Worm (Caenorhabditis elegans): ENCODE data around the gene clec-122.
"Not testable (repeated sequence)": the region's sequence is repeated elsewhere in the genome, so short reads cannot be mapped to it uniquely, and the experiment has no call there.

Gene clec-122

DNA sequence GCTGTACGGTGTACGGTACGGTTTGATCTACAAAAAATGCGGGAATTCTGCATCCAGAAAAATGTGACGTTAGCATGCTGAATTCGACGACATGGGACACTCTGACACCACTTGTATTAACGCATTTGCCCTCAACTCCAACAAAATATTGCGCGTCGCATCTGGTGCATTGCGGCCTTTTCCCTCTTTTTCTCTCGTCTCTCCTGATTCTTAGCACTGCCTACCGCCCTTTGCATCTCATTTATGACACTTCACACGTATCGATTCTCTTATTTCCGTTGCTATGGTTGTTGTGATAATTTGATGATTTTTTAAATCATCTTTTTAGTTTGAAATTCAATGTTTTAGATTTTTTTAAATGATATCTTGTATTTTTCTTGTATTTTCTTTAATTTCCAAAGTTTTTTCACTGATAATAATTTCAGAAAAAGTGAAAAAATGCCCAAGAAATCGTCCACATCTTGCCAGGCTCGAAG lies 13.1 kb downstream of the clec-122 start, which contains the start of gene T10D4.6 (continued):
- no peak for TF ChIP-seq hif-1 (tag; optimal IDR thresholded peaks at IDR 0.05)
- no peak for TF ChIP-seq zag-1 (tag; optimal IDR thresholded peaks at IDR 0.05)
- TF ChIP-seq daf-16 (GFP tag; optimal IDR thresholded peaks at IDR 0.05): no peak
- no peak for TF ChIP-seq daf-16 (tag; optimal IDR thresholded peaks at IDR 0.05)
- no peak for TF ChIP-seq fkh-10 (GFP tag; optimal IDR thresholded peaks at IDR 0.05)
- no peak for TF ChIP-seq hlh-11 (tag; optimal IDR thresholded peaks at IDR 0.05)
- TF ChIP-seq fos-1 (tag; optimal IDR thresholded peaks at IDR 0.05): no peak
- TF ChIP-seq hmg-1.1 (GFP tag; IDR thresholded peaks at IDR 0.05): peak; percentile 44; the same call in 1 of the 2 replicates

DNA sequence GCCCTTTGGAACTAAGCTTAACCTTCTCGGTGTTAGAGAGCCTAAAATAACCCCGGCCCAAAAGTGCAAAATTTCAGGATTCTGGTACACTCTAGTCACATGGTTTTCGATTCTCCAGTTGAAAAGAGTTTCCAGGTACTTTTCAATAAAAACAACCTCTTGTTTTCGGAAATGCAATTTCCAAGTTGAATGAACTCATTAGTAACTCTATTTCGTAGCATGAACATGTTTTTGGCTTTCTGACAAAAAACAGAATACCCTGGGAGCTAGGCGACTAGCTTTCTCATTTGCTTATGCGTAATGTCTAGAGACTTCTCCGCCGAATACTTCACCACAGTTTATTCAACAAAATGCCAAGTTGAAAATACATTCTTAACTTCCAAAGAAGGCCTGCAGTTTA lies 17.3 kb downstream of the clec-122 start, which contains the start of gene srh-71:
srh-71 (plus strand) TSS at position 301 of the 400 bp plus-strand sequence.
- no peak for TF ChIP-seq Y48G9A.11 (GFP tag; IDR thresholded peaks at IDR 0.05)
- no peak for TF ChIP-seq fkh-10 (GFP tag; optimal IDR thresholded peaks at IDR 0.05)
- TF ChIP-seq snpc-1.2 (GFP tag; IDR thresholded peaks at IDR 0.05): no peak
- TF ChIP-seq nhr-41 (GFP tag; IDR thresholded peaks at IDR 0.05): no peak
- TF ChIP-seq hif-1 (tag; optimal IDR thresholded peaks at IDR 0.05): no peak
- TF ChIP-seq arid-1 (GFP tag; conservative IDR thresholded peaks at IDR 0.05): no peak
- TF ChIP-seq unc-130 (GFP tag; optimal IDR thresholded peaks at IDR 0.05): no peak
- TF ChIP-seq lin-13 (GFP tag; optimal IDR thresholded peaks at IDR 0.05): no peak
- no peak for TF ChIP-seq dmd-8 (GFP tag; IDR thresholded peaks at IDR 0.05)
- no peak for TF ChIP-seq nhr-25 (tag; optimal IDR thresholded peaks at IDR 0.05; ENCODE audit: borderline replicate concordance, insufficient read depth)
- no peak for TF ChIP-seq ZK546.5 (tag; optimal IDR thresholded peaks at IDR 0.05)
- no peak for TF ChIP-seq zip-11 (GFP tag; IDR thresholded peaks at IDR 0.05)
- TF ChIP-seq dve-1 (tag; optimal IDR thresholded peaks at IDR 0.05; ENCODE audit: insufficient read depth): no peak
- no peak for TF ChIP-seq daf-19 (GFP tag; conservative IDR thresholded peaks at IDR 0.05)
- no peak for TF ChIP-seq ZK337.2 (GFP tag; IDR thresholded peaks at IDR 0.05)
- no peak for TF ChIP-seq unc-62 (GFP tag; optimal IDR thresholded peaks at IDR 0.05 in 1 of 2)
- TF ChIP-seq unc-62 (tag; optimal IDR thresholded peaks at IDR 0.05): no peak
- TF ChIP-seq dpl-1 (GFP tag; optimal IDR thresholded peaks at IDR 0.05): no peak
- TF ChIP-seq ctbp-1 (GFP tag; IDR thresholded peaks at IDR 0.05): no peak
- no peak for TF ChIP-seq zfp-2 (tag; optimal IDR thresholded peaks at IDR 0.05)

DNA sequence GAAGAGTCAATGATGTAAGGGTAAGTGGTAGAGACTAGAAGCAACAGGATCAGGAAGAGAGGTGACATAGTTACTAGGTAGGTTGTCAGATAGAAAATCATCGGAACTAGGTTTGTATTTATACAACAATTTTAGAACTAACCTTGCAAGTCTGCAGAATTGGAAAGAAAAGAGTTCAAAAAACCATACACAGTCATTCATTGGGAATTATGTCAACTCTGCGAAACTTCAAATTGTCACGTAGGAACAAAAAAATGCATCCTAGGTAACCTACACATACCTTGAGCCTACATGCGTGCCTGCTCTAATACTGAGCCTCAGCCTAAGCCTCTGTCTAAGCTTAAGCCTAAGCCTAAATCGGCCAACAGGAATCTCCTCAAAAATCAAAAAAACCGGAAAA lies 20.5 kb downstream of the clec-122 start, which contains the start of gene ins-19:
ins-19 (minus strand) TSS at position 101 of the 400 bp plus-strand sequence.
- TF ChIP-seq mxl-2 (GFP tag; conservative IDR thresholded peaks at IDR 0.05) (no peak), egl-27 (tag; optimal IDR thresholded peaks at IDR 0.05) (no peak), arid-1 (GFP tag; conservative IDR thresholded peaks at IDR 0.05) (no peak), ceh-32 (tag; optimal IDR thresholded peaks at IDR 0.05; ENCODE audit: poor library complexity) (no peak), nhr-111 (GFP tag; optimal IDR thresholded peaks at IDR 0.05) (no peak), Y105C5A.15 (GFP tag; IDR thresholded peaks at IDR 0.05) (no peak), unc-39 (tag; optimal IDR thresholded peaks at IDR 0.05) (no peak), nhr-42 (GFP tag; IDR thresholded peaks at IDR 0.05) (no peak), nhr-102 (tag; optimal IDR thresholded peaks at IDR 0.05) (no peak), F26F4.8 (GFP tag; conservative IDR thresholded peaks at IDR 0.05) (no peak), ztf-11 (tag; optimal IDR thresholded peaks at IDR 0.05) (no peak), zag-1 (tag; optimal IDR thresholded peaks at IDR 0.05) (no peak), dmd-6 (GFP tag; IDR thresholded peaks at IDR 0.05) (no peak)

DNA sequence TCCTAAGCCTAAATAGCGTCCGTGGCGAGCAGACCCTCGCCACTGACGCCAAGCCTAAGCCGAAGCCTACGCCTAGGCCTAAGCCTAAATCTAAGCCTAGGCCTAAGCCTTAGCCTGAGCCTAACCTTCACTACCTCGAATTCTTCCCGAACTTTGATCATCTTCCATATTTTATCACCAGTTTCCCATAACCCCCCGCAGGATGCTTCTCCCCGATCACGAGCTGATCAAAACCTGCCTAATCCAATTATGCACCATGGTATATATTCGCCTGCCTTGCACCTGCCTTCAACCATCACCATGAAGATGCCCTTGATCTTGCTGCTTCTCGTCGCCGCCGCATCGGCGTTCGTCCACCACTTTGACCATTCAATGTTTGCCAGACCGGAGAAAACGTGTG lies 20.9 kb downstream of the clec-122 start, which contains the start of gene ins-31:
ins-31 (plus strand) TSS at position 301 of the 400 bp plus-strand sequence.
- not testable (repeated sequence) for TF ChIP-seq F37D6.2 (tag; optimal IDR thresholded peaks at IDR 0.05); ctbp-1 (GFP tag; IDR thresholded peaks at IDR 0.05); R02D3.7 (tag; optimal IDR thresholded peaks at IDR 0.05)

All from whole organism, L4 larva.